Fruit fly (Drosophila melanogaster) ovary, adult (tissue): ENCODE results near the gene CG12499.

Experiments
- CG17801 ChIP-seq: fragments of 200-800 bp; optimal IDR thresholded peaks from 2 replicates; lab custom pipeline; 2019; ENCODE audit warnings: missing biosample characterization, mild to moderate bottlenecking, missing genetic modification characterization, moderate library complexity; ENCODE audit not compliant: partially characterized antibody

The CG12499 gene

DNA sequence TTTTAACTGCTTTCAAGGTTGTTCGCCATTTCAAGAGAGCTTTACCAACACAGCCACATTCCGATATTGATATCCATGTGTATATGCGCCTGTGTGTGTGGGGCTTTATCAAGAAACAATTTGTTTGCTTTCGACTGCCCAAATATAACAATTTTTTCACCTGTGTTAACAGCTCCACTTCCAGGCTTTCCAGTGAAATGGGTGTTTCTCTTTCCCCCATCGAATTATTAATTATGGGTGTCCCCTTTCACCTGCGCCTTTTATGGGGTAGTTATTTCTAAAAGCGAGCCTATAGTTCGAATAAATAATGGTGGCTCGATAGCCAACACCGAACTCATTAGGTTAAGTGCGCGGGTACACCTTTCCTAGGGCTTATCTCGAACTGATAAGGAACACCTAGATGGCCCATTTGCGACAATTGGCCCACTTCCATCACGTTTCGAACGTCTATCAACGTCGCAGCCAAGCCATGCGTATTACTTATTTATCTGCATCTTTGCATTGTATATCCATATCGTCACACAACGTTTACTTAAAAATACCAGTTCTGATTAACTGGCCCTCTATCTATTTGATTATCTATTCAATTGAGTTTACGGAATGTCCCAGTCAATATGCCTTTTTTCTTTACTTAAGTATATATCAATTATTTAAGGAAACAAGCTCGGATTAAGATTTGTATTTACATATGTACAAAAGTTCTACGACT lies 34.4 kb downstream of the CG12499 start:
- no peak for TF ChIP-seq CG17801 (GFP tag; lab: Kevin White, UChicago)

DNA sequence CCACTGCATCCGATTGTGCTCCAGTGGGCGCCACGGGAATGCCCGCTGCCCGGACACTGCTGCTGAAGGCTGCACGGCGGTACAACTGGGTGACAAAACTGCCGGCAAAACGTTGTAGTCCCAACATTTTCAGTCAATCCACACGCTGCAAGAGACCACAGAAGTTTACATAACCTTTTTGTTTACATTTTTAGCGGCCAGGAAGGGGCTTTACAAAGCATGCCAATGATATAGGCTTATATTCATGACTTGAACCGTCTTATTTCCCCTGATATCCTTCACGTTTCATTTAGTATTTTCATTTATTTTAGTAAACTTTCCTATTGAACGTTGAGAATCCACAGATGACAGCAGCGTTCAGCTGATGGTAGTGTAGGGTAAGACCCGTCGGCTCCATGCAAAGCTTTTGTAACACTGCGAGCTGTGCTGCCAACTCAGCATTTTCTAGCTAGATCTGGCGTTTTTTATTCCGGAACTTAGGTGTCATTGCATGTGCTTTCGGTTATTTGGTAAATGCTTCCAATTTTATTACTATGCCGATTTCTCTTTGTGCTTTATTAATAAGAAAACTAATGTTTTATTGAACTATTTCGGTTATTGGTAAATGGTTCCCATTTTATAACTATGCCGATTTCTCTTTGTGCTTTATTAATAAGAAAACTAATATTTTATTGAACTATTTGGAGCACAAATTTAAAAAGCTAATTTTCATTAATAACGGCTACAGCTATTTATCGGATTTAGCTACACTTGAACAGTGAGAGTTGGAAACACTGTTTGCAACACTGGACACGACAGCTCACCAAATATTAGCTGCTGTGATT lies 35.6 kb downstream of the CG12499 start, which contains the start of the genes CG13850 and lqfR:
Gene CG13850 (minus strand): TSS at position 379 of the 824 bp plus-strand sequence.
Gene lqfR (plus strand): TSS at position 765 of the 824 bp plus-strand sequence.
- peak; percentile 50 for TF ChIP-seq CG17801 (GFP tag; lab: Kevin White, UChicago)

DNA sequence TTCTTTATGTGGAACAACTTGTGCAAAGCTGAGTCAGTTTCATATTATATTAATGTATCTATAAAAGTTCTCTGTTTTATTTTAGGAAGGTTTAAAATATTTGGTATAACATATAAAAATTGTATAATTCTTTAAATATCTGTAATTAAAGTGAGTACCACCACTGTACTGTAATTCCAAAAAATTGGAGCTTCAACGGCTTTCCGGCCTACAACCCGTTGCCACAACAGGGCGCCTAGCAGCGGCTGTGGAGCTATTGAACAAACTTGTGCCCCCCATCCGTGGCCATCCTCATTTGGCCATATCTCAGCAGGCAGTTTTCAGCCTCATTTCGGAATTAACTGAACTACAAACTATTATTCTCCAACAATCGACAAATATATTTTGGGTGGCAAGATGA lies 40.7 kb downstream of the CG12499 start, which contains the start of gene CG13855:
Gene CG13855 (plus strand): TSS at position 301 of the 400 bp plus-strand sequence.
- no peak for TF ChIP-seq CG17801 (GFP tag; lab: Kevin White, UChicago)

DNA sequence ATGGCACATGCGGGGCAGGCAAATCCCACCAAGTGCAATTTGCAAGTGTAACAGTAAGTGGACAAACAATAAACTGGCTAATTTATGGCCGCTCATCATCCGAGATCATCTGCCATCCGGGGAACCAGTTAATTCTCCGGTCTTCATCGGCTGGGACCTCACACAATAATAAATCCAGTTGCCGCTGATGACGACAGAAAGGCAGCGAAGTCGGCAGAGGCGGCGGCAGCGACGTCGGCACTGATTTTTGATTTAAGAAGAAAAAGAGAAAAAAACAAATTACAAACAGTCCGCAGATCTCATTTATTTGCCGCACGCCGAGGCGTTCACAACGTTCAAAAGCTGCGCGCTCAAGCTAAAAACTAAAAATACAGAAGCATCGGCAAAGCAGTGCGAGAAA lies 44.0 kb downstream of the CG12499 start, which contains the start of gene CG13856:
Gene CG13856 (plus strand): TSS at position 301 of the 400 bp plus-strand sequence.
- TF ChIP-seq CG17801 (GFP tag; lab: Kevin White, UChicago), result no peak

DNA sequence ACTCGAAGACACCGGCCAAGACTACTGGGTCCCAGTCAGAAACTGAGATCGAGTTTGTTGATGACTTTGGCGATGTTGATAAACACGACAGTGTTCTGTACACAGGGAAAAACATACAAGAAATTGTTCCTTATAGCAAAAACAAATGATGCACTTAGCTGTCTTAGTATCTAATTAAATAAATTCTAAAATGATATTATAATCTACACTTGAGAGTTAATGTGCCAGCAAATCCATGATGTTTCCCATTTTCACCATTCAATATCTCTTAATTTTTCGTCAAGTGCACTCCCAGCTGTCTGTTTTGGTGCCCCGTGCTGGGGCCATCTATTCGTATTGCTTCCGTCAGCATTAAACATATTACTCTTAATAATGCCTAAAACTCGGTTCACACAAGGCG lies 46.1 kb downstream of the CG12499 start:
- TF ChIP-seq CG17801 (GFP tag; lab: Kevin White, UChicago), result no peak

DNA sequence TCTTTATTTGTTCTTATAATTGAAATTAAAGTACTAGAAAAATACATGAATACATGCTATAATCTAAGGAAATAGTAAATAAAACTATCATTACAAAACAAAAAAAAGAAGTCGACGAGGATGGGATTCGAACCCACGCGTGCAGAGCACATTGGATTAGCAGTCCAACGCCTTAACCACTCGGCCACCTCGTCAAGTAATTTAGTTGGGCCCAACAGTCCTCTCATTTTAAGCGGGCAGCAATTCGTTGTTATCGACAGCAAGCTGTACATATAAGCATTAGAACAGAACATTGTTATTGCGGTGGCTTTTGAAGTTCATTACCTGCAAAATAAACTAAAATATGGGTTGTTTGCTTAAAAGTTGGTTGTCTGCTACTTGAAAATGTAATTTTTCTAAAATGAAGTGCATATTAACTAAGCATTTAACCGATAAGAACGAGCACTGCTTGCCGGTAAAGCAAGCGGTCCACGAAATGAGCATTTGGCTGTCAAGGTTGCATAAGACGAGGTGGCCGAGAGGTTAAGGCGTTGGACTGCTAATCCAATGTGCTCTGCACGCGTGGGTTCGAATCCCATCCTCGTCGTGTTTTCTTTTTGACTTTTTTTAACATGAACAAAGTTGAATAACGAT lies 49.2 kb downstream of the CG12499 start:
- TF ChIP-seq CG17801 (GFP tag; lab: Kevin White, UChicago), result no peak

DNA sequence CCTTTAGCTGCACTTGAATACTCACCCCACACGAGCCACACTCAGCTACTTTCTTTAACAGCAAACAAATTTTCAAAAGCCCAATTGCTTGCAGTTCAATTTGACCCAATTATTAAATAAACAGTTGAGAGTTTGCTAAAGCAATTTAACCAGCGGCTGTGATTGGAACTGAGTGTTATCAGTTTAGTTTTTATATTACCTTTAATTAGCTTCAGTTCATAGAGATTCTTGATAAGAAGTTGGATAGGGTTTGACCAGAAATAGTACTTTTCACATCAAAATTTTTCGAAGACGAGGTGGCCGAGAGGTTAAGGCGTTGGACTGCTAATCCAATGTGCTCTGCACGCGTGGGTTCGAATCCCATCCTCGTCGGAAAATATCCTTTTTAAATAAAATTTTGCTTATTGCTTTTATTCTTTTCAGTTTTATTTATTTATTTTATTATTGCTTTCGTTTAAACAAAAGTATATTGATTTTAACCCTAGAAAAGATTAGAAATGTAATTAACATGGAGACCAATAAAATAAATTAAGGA lies 50.1 kb downstream of the CG12499 start:
- TF ChIP-seq CG17801 (GFP tag; lab: Kevin White, UChicago), result no peak

DNA sequence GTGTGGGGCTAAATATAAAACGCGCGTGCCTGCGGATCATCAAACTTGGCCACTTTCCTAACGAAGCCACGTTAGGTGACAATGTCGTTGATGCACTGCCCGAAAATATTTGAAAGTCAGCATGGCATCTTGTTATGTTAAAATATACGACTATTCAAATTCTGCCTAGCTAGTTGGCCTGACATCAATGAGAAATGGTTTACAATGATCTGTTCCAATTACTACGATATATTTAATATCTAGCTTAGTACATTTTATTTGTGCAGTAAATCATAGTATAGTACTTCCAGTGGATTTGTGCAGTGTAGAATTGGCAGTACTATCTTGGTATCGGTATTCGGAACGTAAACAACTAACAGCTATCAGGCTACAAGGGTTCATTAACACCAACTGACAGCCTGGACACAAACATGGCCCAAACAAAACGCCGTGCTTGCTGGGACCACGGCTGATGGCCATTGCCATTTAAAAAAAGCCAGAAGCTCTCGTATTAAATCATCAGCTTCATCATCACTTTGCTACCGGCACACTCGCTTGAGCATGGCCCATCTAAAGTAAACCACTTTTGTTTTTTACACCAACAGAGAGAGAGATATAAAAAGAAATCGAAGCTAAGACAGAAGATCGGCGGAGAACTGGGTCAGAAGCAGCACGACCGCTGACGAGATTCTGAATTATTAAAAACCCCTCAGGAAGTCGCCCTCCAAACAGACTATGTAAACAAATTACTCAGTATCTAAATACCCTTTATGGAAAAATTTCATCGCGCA lies 50.8 kb downstream of the CG12499 start:
- TF ChIP-seq CG17801 (GFP tag; lab: Kevin White, UChicago), result no peak

DNA sequence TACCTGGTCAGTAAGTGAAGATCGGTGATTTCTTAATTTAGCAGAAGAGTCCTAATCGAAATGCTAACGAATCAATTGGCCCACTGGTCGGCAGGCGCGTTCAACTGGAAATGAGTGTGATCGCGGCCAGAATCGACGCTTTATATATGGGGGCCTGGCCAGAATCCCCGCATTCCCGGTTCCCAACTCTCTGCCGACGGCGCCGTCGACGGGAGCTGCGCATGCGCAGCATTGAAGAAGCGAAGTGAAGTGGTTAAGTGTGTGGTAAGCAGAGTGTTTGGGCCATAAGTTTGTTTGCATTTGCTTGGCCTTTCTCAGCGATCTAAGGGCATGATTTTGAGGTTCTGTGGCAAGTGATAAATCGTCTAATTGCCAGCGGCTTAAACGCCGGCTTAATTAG lies 52.4 kb downstream of the CG12499 start, which contains the start of gene CG13857:
Gene CG13857 (minus strand): TSS at position 101 of the 400 bp plus-strand sequence.
- TF ChIP-seq CG17801 (GFP tag; lab: Kevin White, UChicago), result no peak
